Fruit fly (Drosophila melanogaster): ENCODE measurements around the gene prt.

- TF ChIP-seq usp (GFP tag; optimal IDR thresholded peaks at IDR 0.05) (no peak), CG8478 (optimal IDR thresholded peaks at IDR 0.05) (no peak)
These were observed 21.8 kb downstream of the prt start, which contains the start of gene GILT3 for dm6 chr3R:23677058-23677457.

All from whole organism.